1 fruit fly cellular context compared by ENCODE assay signal in genomic region chr3L:6220187-6220586, dm6.
A peak's percentile ranks its signal among the peaks of the same experiment; 100 is the strongest.
TF ChIP-seq lines count a peak whose summit lies in the region.

Gene CG33946 (plus strand): TSS chr3L:6220578.

TF ChIP-seq in whole organism, embryonic, 481 proteins besides CTCF, POLR2A, EP300 and RAD21 (continued from another document):
- TF ChIP-seq slbo (GFP tag; IDR thresholded peaks at IDR 0.05; lab: Robert Waterston, UW) (peak; percentile 51), lov (optimal IDR thresholded peaks at IDR 0.05; lab: Kevin White, UChicago) (no peak), lov (GFP tag; IDR thresholded peaks at IDR 0.05; lab: Robert Waterston, UW) (no peak), CG12391 (tag; optimal IDR thresholded peaks at IDR 0.05; lab: Kevin White, UChicago) (no peak), luna (GFP tag; optimal IDR thresholded peaks at IDR 0.05; lab: Kevin White, UChicago) (no peak), dmrt99B (tag; optimal IDR thresholded peaks at IDR 0.05; lab: Kevin White, UChicago) (no peak), CG8281 (tag; optimal IDR thresholded peaks at IDR 0.05; lab: Kevin White, UChicago) (no peak), CG33213 (GFP tag; optimal IDR thresholded peaks at IDR 0.05; lab: Kevin White, UChicago) (no peak), Pdp1 (GFP tag; optimal IDR thresholded peaks at IDR 0.05; lab: Kevin White, UChicago) (peak in 1 of 2 experiments; percentile 8), crc (GFP tag; optimal IDR thresholded peaks at IDR 0.05; lab: Kevin White, UChicago) (no peak), caup (GFP tag; optimal IDR thresholded peaks at IDR 0.05; lab: Kevin White, UChicago; ENCODE audit: severe bottlenecking) (no peak), CG2678 (tag; optimal IDR thresholded peaks at IDR 0.05; lab: Kevin White, UChicago) (no peak), CG6765 (GFP tag; optimal IDR thresholded peaks at IDR 0.05; lab: Kevin White, UChicago) (no peak), Abd-B (GFP tag; optimal IDR thresholded peaks at IDR 0.05; lab: Kevin White, UChicago) (no peak), CG14014 (GFP tag; IDR thresholded peaks at IDR 0.05; lab: Robert Waterston, UW) (0 out of 2 replicates have a peak, but pooled peaks have one; percentile 16), Elba2 (GFP tag; optimal IDR thresholded peaks at IDR 0.05; lab: Kevin White, UChicago) (no peak), jing (GFP tag; optimal IDR thresholded peaks at IDR 0.05; lab: Kevin White, UChicago) (peak; percentile 1), CG10147 (GFP tag; optimal IDR thresholded peaks at IDR 0.05; lab: Kevin White, UChicago) (no peak), CG13624 (GFP tag; optimal IDR thresholded peaks at IDR 0.05; lab: Kevin White, UChicago) (no peak), pzg (GFP tag; optimal IDR thresholded peaks at IDR 0.05; lab: Kevin White, UChicago) (no peak), chif (GFP tag; optimal IDR thresholded peaks at IDR 0.05; lab: Kevin White, UChicago) (peak; percentile 20 to 50), CG7556 (GFP tag; optimal IDR thresholded peaks at IDR 0.05; lab: Kevin White, UChicago) (no peak), Lpt (GFP tag; optimal IDR thresholded peaks at IDR 0.05; lab: Kevin White, UChicago) (no peak), CG33557 (GFP tag; optimal IDR thresholded peaks at IDR 0.05; lab: Kevin White, UChicago) (no peak), CG8944 (GFP tag; optimal IDR thresholded peaks at IDR 0.05; lab: Kevin White, UChicago) (peak; percentile 32), Mad (GFP tag; optimal IDR thresholded peaks at IDR 0.05; lab: Kevin White, UChicago) (no peak), HLH3B (GFP tag; IDR thresholded peaks at IDR 0.05; lab: Robert Waterston, UW) (0 out of 2 replicates have a peak, but pooled peaks have one; percentile 42), CG7963 (GFP tag; IDR thresholded peaks at IDR 0.05; lab: Robert Waterston, UW; ENCODE audit: partially characterized antibody) (no peak), CG14710 (tag; optimal IDR thresholded peaks at IDR 0.05; lab: Kevin White, UChicago) (no peak), CG3726 (GFP tag; IDR thresholded peaks at IDR 0.05; lab: Robert Waterston, UW) (no peak), gce (GFP tag; IDR thresholded peaks at IDR 0.05; lab: Robert Waterston, UW) (no peak), Poxn (GFP tag; IDR thresholded peaks at IDR 0.05; lab: Robert Waterston, UW) (no peak), Spps (tag; optimal IDR thresholded peaks at IDR 0.05; lab: Kevin White, UChicago) (no peak), TFAM (GFP tag; optimal IDR thresholded peaks at IDR 0.05; lab: Kevin White, UChicago) (no peak), slou (GFP tag; optimal IDR thresholded peaks at IDR 0.05; lab: Kevin White, UChicago) (no peak), CG5953 (GFP tag; IDR thresholded peaks at IDR 0.05; lab: Robert Waterston, UW) (no peak), fd96Cb (tag; optimal IDR thresholded peaks at IDR 0.05; lab: Kevin White, UChicago) (no peak), CG10543 (GFP tag; optimal IDR thresholded peaks at IDR 0.05; lab: Kevin White, UChicago) (no peak), sc (optimal IDR thresholded peaks at IDR 0.05; lab: Kevin White, UChicago) (no peak), sc (GFP tag; optimal IDR thresholded peaks at IDR 0.05; lab: Kevin White, UChicago) (no peak), Vsx1 (GFP tag; optimal IDR thresholded peaks at IDR 0.05; lab: Kevin White, UChicago) (no peak), zen (tag; optimal IDR thresholded peaks at IDR 0.05; lab: Kevin White, UChicago) (no peak), CG18476 (GFP tag; optimal IDR thresholded peaks at IDR 0.05; lab: Kevin White, UChicago) (no peak), lbe (GFP tag; optimal IDR thresholded peaks at IDR 0.05; lab: Kevin White, UChicago) (no peak), tup (GFP tag; optimal IDR thresholded peaks at IDR 0.05; lab: Kevin White, UChicago) (no peak), CG4820 (GFP tag; optimal IDR thresholded peaks at IDR 0.05; lab: Kevin White, UChicago) (peak; percentile 23), CG15479 (GFP tag; optimal IDR thresholded peaks at IDR 0.05; lab: Kevin White, UChicago) (no peak), CG12155 (GFP tag; optimal IDR thresholded peaks at IDR 0.05; lab: Kevin White, UChicago) (no peak), CG18619 (GFP tag; optimal IDR thresholded peaks at IDR 0.05; lab: Kevin White, UChicago) (no peak), CG10462 (GFP tag; optimal IDR thresholded peaks at IDR 0.05; lab: Kevin White, UChicago) (no peak), CG1603 (tag; optimal IDR thresholded peaks at IDR 0.05; lab: Kevin White, UChicago) (peak; percentile 27), dmrt11E (tag; optimal IDR thresholded peaks at IDR 0.05; lab: Kevin White, UChicago) (no peak), CHES-1-like (GFP tag; optimal IDR thresholded peaks at IDR 0.05; lab: Kevin White, UChicago) (no peak), croc (GFP tag; conservative IDR thresholded peaks at IDR 0.05; lab: Robert Waterston, UW) (no peak), CG7987 (GFP tag; optimal IDR thresholded peaks at IDR 0.05; lab: Kevin White, UChicago) (no peak), CG13296 (GFP tag; optimal IDR thresholded peaks at IDR 0.05; lab: Kevin White, UChicago) (no peak), phol (tag; optimal IDR thresholded peaks at IDR 0.05; lab: Kevin White, UChicago) (peak; percentile 43), Ptx1 (GFP tag; IDR thresholded peaks at IDR 0.05; lab: Robert Waterston, UW) (0 out of 2 replicates have a peak, but pooled peaks have one; percentile 20), CG17359 (tag; optimal IDR thresholded peaks at IDR 0.05; lab: Kevin White, UChicago) (no peak), sima (GFP tag; optimal IDR thresholded peaks at IDR 0.05; lab: Kevin White, UChicago) (no peak), Blimp-1 (GFP tag; optimal IDR thresholded peaks at IDR 0.05; lab: Kevin White, UChicago) (peak; percentile 12), CG8359 (GFP tag; optimal IDR thresholded peaks at IDR 0.05; lab: Kevin White, UChicago; ENCODE audit: borderline replicate concordance) (no peak), cato (GFP tag; optimal IDR thresholded peaks at IDR 0.05; lab: Kevin White, UChicago; ENCODE audit: borderline replicate concordance) (no peak), CG31388 (GFP tag; optimal IDR thresholded peaks at IDR 0.05; lab: Kevin White, UChicago) (no peak), tio (GFP tag; optimal IDR thresholded peaks at IDR 0.05; lab: Kevin White, UChicago) (no peak), Dip2 (GFP tag; IDR thresholded peaks at IDR 0.05; lab: Robert Waterston, UW) (no peak), MTF-1 (GFP tag; optimal IDR thresholded peaks at IDR 0.05; lab: Kevin White, UChicago; ENCODE audit: borderline replicate concordance) (no peak), kni (GFP tag; optimal IDR thresholded peaks at IDR 0.05; lab: Kevin White, UChicago) (no peak), vvl (GFP tag; IDR thresholded peaks at IDR 0.05; lab: Robert Waterston, UW) (no peak), CG14441 (GFP tag; IDR thresholded peaks at IDR 0.05; lab: Robert Waterston, UW) (peak; percentile 57), CG9817 (tag; optimal IDR thresholded peaks at IDR 0.05; lab: Kevin White, UChicago) (no peak), dimm (GFP tag; IDR thresholded peaks at IDR 0.05; lab: Robert Waterston, UW) (no peak), Rx (GFP tag; IDR thresholded peaks at IDR 0.05; lab: Robert Waterston, UW) (no peak), CG4617 (GFP tag; optimal IDR thresholded peaks at IDR 0.05; lab: Kevin White, UChicago; ENCODE audit: borderline replicate concordance) (no peak), schlank (tag; optimal IDR thresholded peaks at IDR 0.05; lab: Kevin White, UChicago) (no peak), ranshi (GFP tag; IDR thresholded peaks at IDR 0.05; lab: Robert Waterston, UW) (peak; percentile 64; the same call in 1 of the 2 replicates), CG11247 (GFP tag; IDR thresholded peaks at IDR 0.05; lab: Robert Waterston, UW) (no peak), CG11398 (GFP tag; optimal IDR thresholded peaks at IDR 0.05; lab: Kevin White, UChicago) (no peak), CG12659 (GFP tag; optimal IDR thresholded peaks at IDR 0.05; lab: Kevin White, UChicago) (no peak), H2.0 (GFP tag; IDR thresholded peaks at IDR 0.05; lab: Robert Waterston, UW) (peak; percentile 36; the same call in 1 of the 2 replicates), CG18764 (GFP tag; optimal IDR thresholded peaks at IDR 0.05; lab: Kevin White, UChicago) (no peak), CG11085 (GFP tag; IDR thresholded peaks at IDR 0.05; lab: Robert Waterston, UW) (no peak), fd3F (GFP tag; optimal IDR thresholded peaks at IDR 0.05; lab: Kevin White, UChicago) (no peak), CG10209 (GFP tag; optimal IDR thresholded peaks at IDR 0.05; lab: Kevin White, UChicago) (no peak), org-1 (GFP tag; optimal IDR thresholded peaks at IDR 0.05; lab: Kevin White, UChicago) (no peak), Lim3 (GFP tag; IDR thresholded peaks at IDR 0.05; lab: Robert Waterston, UW) (no peak), ERR (GFP tag; optimal IDR thresholded peaks at IDR 0.05; lab: Kevin White, UChicago) (no peak), MESR4 (GFP tag; optimal IDR thresholded peaks at IDR 0.05; lab: Kevin White, UChicago) (no peak), knrl (GFP tag; IDR thresholded peaks at IDR 0.05; lab: Robert Waterston, UW; ENCODE audit: partially characterized antibody) (no peak), sqz (GFP tag; optimal IDR thresholded peaks at IDR 0.05; lab: Kevin White, UChicago) (no peak), bbx (GFP tag; IDR thresholded peaks at IDR 0.05; lab: Robert Waterston, UW; ENCODE audit: partially characterized antibody) (no peak), CG30403 (GFP tag; optimal IDR thresholded peaks at IDR 0.05; lab: Kevin White, UChicago) (peak; percentile 16), lab (GFP tag; optimal IDR thresholded peaks at IDR 0.05; lab: Kevin White, UChicago) (no peak), CG17568 (GFP tag; optimal IDR thresholded peaks at IDR 0.05; lab: Kevin White, UChicago) (no peak), kay (GFP tag; optimal IDR thresholded peaks at IDR 0.05; lab: Kevin White, UChicago) (no peak), br (optimal IDR thresholded peaks at IDR 0.05; lab: Kevin White, UChicago) (no peak), stc (GFP tag; IDR thresholded peaks at IDR 0.05; lab: Robert Waterston, UW) (peak; percentile 61), Ssrp (tag; optimal IDR thresholded peaks at IDR 0.05; lab: Kevin White, UChicago) (no peak), Dbx (GFP tag; IDR thresholded peaks at IDR 0.05; lab: Robert Waterston, UW) (no peak), CG10431 (GFP tag; optimal IDR thresholded peaks at IDR 0.05; lab: Kevin White, UChicago) (no peak), Nf-YB (GFP tag; optimal IDR thresholded peaks at IDR 0.05; lab: Kevin White, UChicago) (no peak), CG7745 (tag; optimal IDR thresholded peaks at IDR 0.05; lab: Kevin White, UChicago) (no peak), CG34376 (GFP tag; optimal IDR thresholded peaks at IDR 0.05; lab: Kevin White, UChicago) (no peak), CG34224 (GFP tag; IDR thresholded peaks at IDR 0.05; lab: Robert Waterston, UW; ENCODE audit: partially characterized antibody) (no peak), CG5245 (GFP tag; optimal IDR thresholded peaks at IDR 0.05; lab: Kevin White, UChicago) (no peak), Ets65A (GFP tag; lab: Kevin White, UChicago) (peak; percentile 39), HmgD (GFP tag; optimal IDR thresholded peaks at IDR 0.05; lab: Kevin White, UChicago) (no peak), Dad (GFP tag; optimal IDR thresholded peaks at IDR 0.05; lab: Kevin White, UChicago) (no peak), MBD-R2 (GFP tag; IDR thresholded peaks at IDR 0.05; lab: Robert Waterston, UW) (no peak), ATbp (GFP tag; optimal IDR thresholded peaks at IDR 0.05; lab: Kevin White, UChicago) (no peak), CG17912 (GFP tag; optimal IDR thresholded peaks at IDR 0.05; lab: Kevin White, UChicago) (no peak), Asciz (GFP tag; optimal IDR thresholded peaks at IDR 0.05; lab: Kevin White, UChicago) (no peak), Dref (GFP tag; IDR thresholded peaks at IDR 0.05; lab: Robert Waterston, UW) (no peak), Doc3 (GFP tag; IDR thresholded peaks at IDR 0.05; lab: Robert Waterston, UW; ENCODE audit: partially characterized antibody) (no peak), CG1233 (GFP tag; optimal IDR thresholded peaks at IDR 0.05; lab: Kevin White, UChicago) (no peak), nerfin-2 (GFP tag; IDR thresholded peaks at IDR 0.05; lab: Robert Waterston, UW; ENCODE audit: partially characterized antibody) (no peak), toy (GFP tag; IDR thresholded peaks at IDR 0.05; lab: Robert Waterston, UW) (no peak), chn (GFP tag; optimal IDR thresholded peaks at IDR 0.05; lab: Kevin White, UChicago) (peak; percentile 33), gsb (GFP tag; IDR thresholded peaks at IDR 0.05; lab: Robert Waterston, UW) (no peak), Hr39 (optimal IDR thresholded peaks at IDR 0.05; lab: Kevin White, UChicago) (no peak), Side (GFP tag; optimal IDR thresholded peaks at IDR 0.05; lab: Kevin White, UChicago) (no peak), zfh2 (GFP tag; optimal IDR thresholded peaks at IDR 0.05; lab: Kevin White, UChicago) (no peak), CG31224 (GFP tag; IDR thresholded peaks at IDR 0.05; lab: Robert Waterston, UW) (no peak), az2 (GFP tag; optimal IDR thresholded peaks at IDR 0.05; lab: Kevin White, UChicago) (peak; percentile 23), insv (GFP tag; optimal IDR thresholded peaks at IDR 0.05; lab: Kevin White, UChicago) (no peak), H15 (GFP tag; IDR thresholded peaks at IDR 0.05; lab: Robert Waterston, UW) (peak; percentile 59; the same call in 1 of the 3 replicates), Sox102F (GFP tag; optimal IDR thresholded peaks at IDR 0.05; lab: Kevin White, UChicago) (peak; percentile 20), CG3407 (GFP tag; optimal IDR thresholded peaks at IDR 0.05; lab: Kevin White, UChicago) (no peak), trem (tag; optimal IDR thresholded peaks at IDR 0.05; lab: Kevin White, UChicago) (no peak), Dp (GFP tag; optimal IDR thresholded peaks at IDR 0.05; lab: Kevin White, UChicago) (no peak), ftz-f1 (GFP tag; optimal IDR thresholded peaks at IDR 0.05; lab: Kevin White, UChicago) (no peak), sisA (GFP tag; IDR thresholded peaks at IDR 0.05; lab: Robert Waterston, UW) (peak; percentile 48)
